Worm (Caenorhabditis elegans): ENCODE results near the gene B0432.1.

ce11 chrII:300977-301772 lies 4.0 kb downstream of the B0432.1 start, which contains the start of gene K01A2.5:
- TF ChIP-seq dpff-1 (tag; optimal IDR thresholded peaks at IDR 0.05) = no peak
- TF ChIP-seq hmg-1.2 (GFP tag; IDR thresholded peaks at IDR 0.05) = no peak
- TF ChIP-seq snpc-4 (GFP tag; optimal IDR thresholded peaks at IDR 0.05) = no peak
- no peak for TF ChIP-seq snpc-4 (tag; optimal IDR thresholded peaks at IDR 0.05)
- TF ChIP-seq ama-1 (optimal IDR thresholded peaks at IDR 0.05) = no peak
- no peak for TF ChIP-seq ama-1 (GFP tag; optimal IDR thresholded peaks at IDR 0.05)
- TF ChIP-seq ceh-58 (GFP tag; IDR thresholded peaks at IDR 0.05) = no peak
- TF ChIP-seq bed-1 (GFP tag; IDR thresholded peaks at IDR 0.05) = no peak
- TF ChIP-seq ceh-40 (GFP tag; IDR thresholded peaks at IDR 0.05) = no peak
- no peak for TF ChIP-seq B0019.2 (GFP tag; conservative IDR thresholded peaks at IDR 0.05)
- no peak for TF ChIP-seq lin-26 (GFP tag; IDR thresholded peaks at IDR 0.05)
- no peak for TF ChIP-seq madf-10 (tag; optimal IDR thresholded peaks at IDR 0.05)
- no peak for TF ChIP-seq mxl-1 (tag; optimal IDR thresholded peaks at IDR 0.05)
- TF ChIP-seq T26A5.8 (tag; optimal IDR thresholded peaks at IDR 0.05) = no peak
- TF ChIP-seq nfya-1 (tag; optimal IDR thresholded peaks at IDR 0.05; ENCODE audit: borderline replicate concordance, insufficient read depth) = no peak
